Worm (Caenorhabditis elegans) whole organism, L1 larva: Measurements from ENCODE around the gene R07A4.2.

Experiments used
- C16A3.4 ChIP-seq: fragments of 150-350 bp; optimal IDR thresholded peaks from 2 replicates; lab custom pipeline; 2014; ENCODE audit warnings: missing biosample characterization, missing genetic modification characterization
- C34B4.2 ChIP-seq: sonication (generic microtip); optimal IDR thresholded peaks from 2 replicates; lab custom pipeline; 2017; ENCODE audit warnings: mild to moderate bottlenecking, missing genetic modification characterization, missing compliant biosample characterization
- F16B12.6 ChIP-seq: fragments of 150-350 bp; optimal IDR thresholded peaks from 2 replicates; lab custom pipeline; 2014; ENCODE audit warnings: missing biosample characterization, missing genetic modification characterization
- Y116A8C.19 ChIP-seq: sonication (generic microtip); optimal IDR thresholded peaks from 2 replicates; lab custom pipeline; 2016; ENCODE audit warnings: missing compliant biosample characterization, missing genetic modification characterization, borderline replicate concordance
- blmp-1 ChIP-seq: fragments of 150-350 bp; optimal IDR thresholded peaks from 2 replicates; lab custom pipeline; 2014; ENCODE audit warnings: missing biosample characterization, missing genetic modification characterization
- ceh-8 ChIP-seq: fragments of 200-800 bp; sonication (Bioruptor generic); optimal IDR thresholded peaks from 2 replicates; lab custom pipeline; 2018; ENCODE audit warnings: mild to moderate bottlenecking, missing genetic modification characterization, moderate library complexity, missing compliant biosample characterization
- ceh-88 ChIP-seq: fragments of 200-800 bp; sonication (Bioruptor generic); IDR thresholded peaks from 2 replicates; pipeline ENCODE4 v1.3.6; 2022; ENCODE audit warnings: missing genetic modification characterization, missing compliant biosample characterization
- ces-1 ChIP-seq: fragments of 150-350 bp; optimal IDR thresholded peaks from 2 replicates; lab custom pipeline; 2014; ENCODE audit warnings: missing biosample characterization, missing genetic modification reagents, missing genetic modification characterization
- dsc-1 ChIP-seq: sonication (generic microtip); optimal IDR thresholded peaks from 2 replicates; lab custom pipeline; 2016; ENCODE audit warnings: mild to moderate bottlenecking, missing genetic modification characterization, missing compliant biosample characterization
- efl-1 ChIP-seq, 4 experiments: fragments of 150-350 bp; optimal IDR thresholded peaks in 3 of 4; peaks in 1 of 4; 1 replicate in 1 of 4; 2 replicates in 3 of 4; lab custom pipeline; 2014; ENCODE audit warnings: missing biosample characterization in 2 of 4, missing genetic modification characterization in 2 of 4, missing genetic modification reagents in 2 of 4
- egl-13 ChIP-seq: sonication (generic microtip); optimal IDR thresholded peaks from 2 replicates; lab custom pipeline; 2016; ENCODE audit warnings: missing genotype, missing genetic modification reagents, missing genetic modification characterization, missing compliant biosample characterization
- elt-2 ChIP-seq: sonication (generic microtip); optimal IDR thresholded peaks from 2 replicates; lab custom pipeline; 2016; ENCODE audit warnings: missing genetic modification characterization, mild to moderate bottlenecking, inconsistent platforms, missing compliant biosample characterization, missing genetic modification reagents
- ets-5 ChIP-seq: fragments of 200-800 bp; sonication (Bioruptor generic); IDR thresholded peaks from 2 replicates; pipeline ENCODE4 v1.3.6; 2022; ENCODE audit warnings: missing genetic modification characterization, missing compliant biosample characterization
- fkh-10 ChIP-seq: sonication (generic microtip); optimal IDR thresholded peaks from 2 replicates; lab custom pipeline; 2017; ENCODE audit warnings: missing biosample characterization, missing genetic modification reagents, missing genetic modification characterization
- fkh-4 ChIP-seq: sonication (generic microtip); optimal IDR thresholded peaks from 2 replicates; lab custom pipeline; 2016; ENCODE audit warnings: missing compliant biosample characterization, missing genetic modification characterization, borderline replicate concordance
- fos-1 ChIP-seq: fragments of 150-350 bp; optimal IDR thresholded peaks from 2 replicates; lab custom pipeline; 2014; ENCODE audit warnings: missing biosample characterization, missing genetic modification characterization
- hlh-4 ChIP-seq: sonication (generic microtip); optimal IDR thresholded peaks from 2 replicates; lab custom pipeline; 2016; ENCODE audit warnings: mild to moderate bottlenecking, missing genetic modification characterization, missing compliant biosample characterization
- irx-1 ChIP-seq: sonication (generic microtip); optimal IDR thresholded peaks from 2 replicates; lab custom pipeline; 2016; ENCODE audit warnings: missing genetic modification characterization, missing compliant biosample characterization
- jun-1 ChIP-seq: fragments of 150-350 bp; optimal IDR thresholded peaks from 2 replicates; lab custom pipeline; 2014; ENCODE audit warnings: missing biosample characterization, missing genetic modification reagents, missing genetic modification characterization
- lin-15B ChIP-seq: fragments of 150-350 bp; sonication (generic microtip); optimal IDR thresholded peaks from 3 replicates; lab custom pipeline; 2014; ENCODE audit warnings: missing biosample characterization, missing genetic modification characterization
- lin-35 ChIP-seq, 2 experiments: fragments of 150-350 bp; optimal IDR thresholded peaks; 2 replicates each; lab custom pipeline; 2014; ENCODE audit warnings: missing biosample characterization in 2 of 2, missing genetic modification characterization in 2 of 2, missing genetic modification reagents in 2 of 2
- lir-3 ChIP-seq: sonication (generic microtip); optimal IDR thresholded peaks from 2 replicates; lab custom pipeline; 2016; ENCODE audit warnings: mild to moderate bottlenecking, missing genetic modification characterization, moderate library complexity, missing compliant biosample characterization; ENCODE audit not compliant: poor library complexity
- mab-9 ChIP-seq: fragments of 200-800 bp; sonication (Bioruptor generic); IDR thresholded peaks from 2 replicates; pipeline ENCODE4 v1.3.6; 2022; ENCODE audit warnings: missing genetic modification reagents, missing genetic modification characterization, missing compliant biosample characterization
- mdl-1 ChIP-seq, 2 experiments: fragments of 150-350 bp; optimal IDR thresholded peaks; 2 replicates each; lab custom pipeline; 2014 to 2017; ENCODE audit warnings: missing biosample characterization in 2 of 2, missing genetic modification characterization in 2 of 2, inconsistent platforms in 1 of 2
- mef-2 ChIP-seq: fragments of 150-350 bp; optimal IDR thresholded peaks from 2 replicates; lab custom pipeline; 2014; ENCODE audit warnings: missing biosample characterization, missing genetic modification characterization
- mep-1 ChIP-seq: fragments of 150-350 bp; optimal IDR thresholded peaks from 2 replicates; lab custom pipeline; 2014; ENCODE audit warnings: missing biosample characterization, missing genetic modification characterization
- nhr-11 ChIP-seq: fragments of 150-350 bp; optimal IDR thresholded peaks from 2 replicates; lab custom pipeline; 2014; ENCODE audit warnings: missing biosample characterization, missing genetic modification characterization
- nhr-19 ChIP-seq: fragments of 200-800 bp; sonication (Bioruptor generic); conservative IDR thresholded peaks from 2 replicates; pipeline ENCODE4 v1.3.6; 2022; ENCODE audit warnings: missing genetic modification characterization, missing compliant biosample characterization
- nhr-20 ChIP-seq: sonication (generic microtip); optimal IDR thresholded peaks from 2 replicates; lab custom pipeline; 2016; ENCODE audit warnings: mild to moderate bottlenecking, missing genetic modification characterization, missing compliant biosample characterization
- nhr-237 ChIP-seq: fragments of 150-350 bp; optimal IDR thresholded peaks from 2 replicates; lab custom pipeline; 2014; ENCODE audit warnings: missing biosample characterization, missing genetic modification characterization
- nhr-28 ChIP-seq: fragments of 150-350 bp; optimal IDR thresholded peaks from 2 replicates; lab custom pipeline; 2014; ENCODE audit warnings: missing biosample characterization, missing genetic modification characterization
- nhr-47 ChIP-seq: sonication (generic microtip); optimal IDR thresholded peaks from 2 replicates; lab custom pipeline; 2016; ENCODE audit warnings: mild to moderate bottlenecking, missing genetic modification characterization, moderate library complexity, missing compliant biosample characterization
- nhr-71 ChIP-seq: sonication (generic microtip); optimal IDR thresholded peaks from 2 replicates; lab custom pipeline; 2016; ENCODE audit warnings: mild to moderate bottlenecking, missing genetic modification characterization, moderate library complexity, missing compliant biosample characterization
- nhr-90 ChIP-seq: sonication (generic microtip); optimal IDR thresholded peaks from 2 replicates; lab custom pipeline; 2016; ENCODE audit warnings: mild to moderate bottlenecking, missing genetic modification characterization, missing compliant biosample characterization; ENCODE audit not compliant: poor library complexity
- rnt-1 ChIP-seq: sonication (generic microtip); optimal IDR thresholded peaks from 2 replicates; lab custom pipeline; 2016; ENCODE audit warnings: mild to moderate bottlenecking, missing genetic modification characterization, moderate library complexity, missing compliant biosample characterization
- snu-23 ChIP-seq: sonication (generic microtip); optimal IDR thresholded peaks from 2 replicates; lab custom pipeline; 2016; ENCODE audit warnings: missing genetic modification characterization, missing compliant biosample characterization
- sox-4 ChIP-seq: sonication (generic microtip); optimal IDR thresholded peaks from 2 replicates; lab custom pipeline; 2016; ENCODE audit warnings: missing genetic modification characterization, missing compliant biosample characterization
- sptf-1 ChIP-seq: fragments of 150-350 bp; optimal IDR thresholded peaks from 2 replicates; lab custom pipeline; 2014; ENCODE audit warnings: missing biosample characterization, missing genetic modification characterization
- swsn-7 ChIP-seq: sonication (generic microtip); optimal IDR thresholded peaks from 2 replicates; lab custom pipeline; 2016; ENCODE audit warnings: missing genetic modification characterization, missing compliant biosample characterization
- tbx-2 ChIP-seq: sonication (generic microtip); optimal IDR thresholded peaks from 2 replicates; lab custom pipeline; 2016; ENCODE audit warnings: missing genetic modification characterization, missing compliant biosample characterization
- tlp-1 ChIP-seq: fragments of 150-350 bp; optimal IDR thresholded peaks from 2 replicates; lab custom pipeline; 2014; ENCODE audit warnings: missing biosample characterization, missing genetic modification characterization
- unc-130 ChIP-seq: fragments of 150-350 bp; optimal IDR thresholded peaks from 2 replicates; lab custom pipeline; 2017; ENCODE audit warnings: missing biosample characterization, missing genetic modification characterization, inconsistent platforms
- unc-30 ChIP-seq: sonication (generic microtip); optimal IDR thresholded peaks from 2 replicates; lab custom pipeline; 2017; ENCODE audit warnings: missing biosample characterization, missing genetic modification characterization
- unc-62 ChIP-seq: fragments of 150-350 bp; optimal IDR thresholded peaks from 2 replicates; lab custom pipeline; 2014; ENCODE audit warnings: missing biosample characterization, missing genetic modification reagents, missing genetic modification characterization
- unc-86 ChIP-seq: sonication (generic microtip); optimal IDR thresholded peaks from 2 replicates; lab custom pipeline; 2016; ENCODE audit warnings: missing genetic modification characterization, missing compliant biosample characterization
- unc-98 ChIP-seq: fragments of 200-800 bp; sonication (Bioruptor generic); IDR thresholded peaks from 2 replicates; pipeline ENCODE4 v1.3.6; 2022; ENCODE audit warnings: missing genetic modification characterization, missing compliant biosample characterization
- zag-1 ChIP-seq: fragments of 150-350 bp; optimal IDR thresholded peaks from 2 replicates; lab custom pipeline; 2014; ENCODE audit warnings: missing biosample characterization, missing genetic modification characterization
- ztf-11 ChIP-seq, 2 experiments: sonication (generic microtip); optimal IDR thresholded peaks; 2 replicates each; lab custom pipeline; 2016 to 2017; ENCODE audit warnings: missing genetic modification characterization in 2 of 2, missing biosample characterization in 1 of 2, missing compliant biosample characterization in 1 of 2
- ztf-4 ChIP-seq: fragments of 150-350 bp; optimal IDR thresholded peaks from 2 replicates; lab custom pipeline; 2014; ENCODE audit warnings: missing biosample characterization, missing genetic modification characterization

R07A4.2 gene

ce11 chrX:10748145-10748544, 1.9 kb upstream of the R07A4.2 start:
- TF ChIP-seq elt-2 (tag; lab: Kevin White, UChicago) = peak; percentile 42
- peak in 1 of 2 experiments; percentile 7 for TF ChIP-seq lin-35 (GFP tag; optimal IDR thresholded peaks at IDR 0.05; lab: Kevin White, UChicago)
- TF ChIP-seq nhr-47 (tag; lab: Kevin White, UChicago) = no peak
- TF ChIP-seq, all 84 proteins: peak for 2

DNA sequence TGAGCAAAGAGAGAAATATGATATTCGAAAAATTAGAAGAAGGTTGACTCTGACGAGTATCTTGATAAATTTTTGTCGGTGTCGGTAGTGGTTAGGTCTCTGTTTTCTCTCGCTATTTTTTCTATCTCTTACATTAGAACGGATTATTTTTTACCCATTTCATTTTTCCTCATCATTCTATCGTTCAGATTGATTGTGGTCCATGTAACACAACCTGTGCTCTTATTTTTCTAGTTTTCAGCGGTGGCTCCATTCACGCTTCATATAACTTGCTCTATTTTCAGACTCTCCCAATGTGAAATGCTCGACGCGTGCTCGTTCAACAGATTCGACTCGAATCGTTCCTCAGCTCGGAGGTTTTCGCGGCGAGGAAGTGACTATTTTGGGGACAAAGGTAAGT, 12.3 kb downstream of the R07A4.2 start, which contains the start of gene egl-36:
Gene egl-36, plus strand, starts transcription at position 301 of the 400 bp plus-strand sequence.
- TF ChIP-seq F16B12.6 (no peak), unc-98 (GFP tag; lab: Robert Waterston, UW) (no peak), irx-1 (tag; lab: Kevin White, UChicago) (no peak), ceh-8 (no peak), ztf-4 (no peak), lir-3 (tag; lab: Kevin White, UChicago) (no peak), ets-5 (GFP tag; lab: Robert Waterston, UW) (no peak), fkh-10 (GFP tag; lab: Kevin White, UChicago) (no peak), egl-13 (no peak), hlh-4 (tag; lab: Kevin White, UChicago) (no peak), nhr-90 (tag; lab: Kevin White, UChicago) (no peak), C34B4.2 (tag; lab: Kevin White, UChicago) (no peak), snu-23 (no peak), unc-130 (tag; lab: Kevin White, UChicago) (no peak)

DNA sequence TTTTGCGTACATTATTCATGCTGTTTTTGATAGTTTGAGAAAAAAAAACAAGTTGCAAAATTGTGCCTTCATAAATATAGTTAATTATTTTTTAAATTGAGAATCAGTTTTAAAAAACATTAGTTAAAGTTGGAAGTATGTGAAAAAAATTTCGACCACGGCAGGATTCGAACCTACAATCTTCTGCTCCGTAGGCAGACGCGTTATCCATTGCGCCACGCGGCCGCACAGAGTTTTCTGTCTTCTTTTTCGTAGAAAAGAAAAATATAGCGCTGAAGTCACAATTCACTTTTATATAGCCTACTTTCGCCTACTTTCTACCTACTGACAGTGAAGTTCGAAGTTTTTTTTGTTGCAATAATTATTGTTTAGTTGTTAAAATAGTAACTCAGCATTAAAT, 14.5 kb downstream of the R07A4.2 start:
- TF ChIP-seq sptf-1 (tag; lab: Kevin White, UChicago) (no peak), lin-35 (GFP tag; optimal IDR thresholded peaks at IDR 0.05; lab: Kevin White, UChicago) (no peak), nhr-20 (tag; lab: Kevin White, UChicago) (peak; percentile 40), efl-1 (optimal IDR thresholded peaks at IDR 0.05; lab: Kevin White, UChicago) (no peak), efl-1 (GFP tag; optimal IDR thresholded peaks at IDR 0.05 in 1 of 2; lab: Kevin White, UChicago) (peak in 1 of 2 experiments; percentile 76), nhr-237 (no peak), ztf-4 (no peak), zag-1 (no peak), nhr-28 (tag; lab: Kevin White, UChicago) (no peak), nhr-47 (tag; lab: Kevin White, UChicago) (peak; percentile 32), ces-1 (GFP tag; lab: Kevin White, UChicago) (no peak), mdl-1 (tag; optimal IDR thresholded peaks at IDR 0.05; lab: Kevin White, UChicago) (no peak), unc-30 (tag; lab: Kevin White, UChicago) (no peak), fos-1 (tag; lab: Kevin White, UChicago) (no peak), nhr-90 (tag; lab: Kevin White, UChicago) (no peak), jun-1 (tag; lab: Kevin White, UChicago) (no peak), tbx-2 (no peak), nhr-19 (GFP tag; lab: Robert Waterston, UW) (peak; percentile 14; the same call in 1 of the 2 replicates), Y116A8C.19 (no peak), dsc-1 (no peak), unc-86 (tag; lab: Kevin White, UChicago) (no peak), hlh-4 (tag; lab: Kevin White, UChicago) (no peak), lin-15B (tag; lab: Kevin White, UChicago) (no peak), blmp-1 (no peak), mab-9 (GFP tag; lab: Robert Waterston, UW) (no peak), ceh-88 (no peak), C16A3.4 (tag; lab: Kevin White, UChicago) (peak; percentile 18), lir-3 (tag; lab: Kevin White, UChicago) (no peak), fkh-4 (no peak), unc-130 (tag; lab: Kevin White, UChicago) (no peak), ztf-11 (tag; optimal IDR thresholded peaks at IDR 0.05; lab: Kevin White, UChicago) (no peak), rnt-1 (tag; lab: Kevin White, UChicago) (no peak), mef-2 (tag; lab: Kevin White, UChicago) (no peak), tlp-1 (tag; lab: Kevin White, UChicago) (no peak), F16B12.6 (no peak), nhr-11 (tag; lab: Kevin White, UChicago) (no peak), unc-62 (GFP tag; lab: Kevin White, UChicago) (no peak), mep-1 (no peak), swsn-7 (tag; lab: Kevin White, UChicago) (peak; percentile 0), nhr-71 (tag; lab: Kevin White, UChicago) (peak; percentile 26), sox-4 (tag; lab: Kevin White, UChicago) (no peak)
